Worm (Caenorhabditis elegans): ENCODE measurements around the gene ins-1.
A peak's percentile ranks its signal among the peaks of the same experiment; 100 is the strongest.

The ins-1 gene

DNA sequence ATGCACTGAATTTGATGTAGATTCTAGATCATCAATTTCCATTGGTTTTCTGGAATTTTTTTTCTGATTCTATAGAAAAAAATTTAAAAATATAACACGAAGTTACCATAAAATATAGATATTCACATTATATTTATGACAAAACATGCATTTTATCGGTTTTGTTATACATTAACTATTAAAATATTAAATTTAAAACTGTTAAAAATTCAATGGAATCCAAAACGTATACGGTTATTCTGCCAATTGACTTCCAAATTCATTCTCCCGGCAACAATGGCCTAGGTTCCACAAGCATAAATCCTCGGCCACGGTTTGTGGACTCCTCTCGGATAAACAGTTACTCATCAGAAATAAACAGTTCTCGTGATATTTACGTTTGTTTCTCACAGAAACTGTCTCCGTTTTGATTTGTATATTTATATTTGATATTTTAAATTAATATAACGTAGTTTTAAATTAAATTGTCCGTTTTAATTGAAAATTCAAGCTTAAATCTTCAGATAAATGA lies 47.2 kb downstream of the ins-1 start, which contains the start of the genes F01D4.5 and ced-5 (continued):
- TF ChIP-seq ztf-18 (tag; optimal IDR thresholded peaks at IDR 0.05), result peak; percentile 27
- peak; percentile 68 for TF ChIP-seq mcd-1 (GFP tag; IDR thresholded peaks at IDR 0.05)
- no peak for TF ChIP-seq fkh-3 (tag; optimal IDR thresholded peaks at IDR 0.05)
- TF ChIP-seq ccch-3 (GFP tag; optimal IDR thresholded peaks at IDR 0.05), result peak; percentile 93
- peak; percentile 83 for TF ChIP-seq aptf-2 (GFP tag; conservative IDR thresholded peaks at IDR 0.05)
- TF ChIP-seq ztf-25 (GFP tag; IDR thresholded peaks at IDR 0.05), result no peak
- no peak for TF ChIP-seq snpc-3.4 (tag; optimal IDR thresholded peaks at IDR 0.05)
- TF ChIP-seq xnd-1 (tag; optimal IDR thresholded peaks at IDR 0.05), result no peak
- peak; percentile 79; the same call in 1 of the 2 replicates for TF ChIP-seq let-526 (GFP tag; IDR thresholded peaks at IDR 0.05)
- no peak for TF ChIP-seq gei-17 (GFP tag; optimal IDR thresholded peaks at IDR 0.05)
- no peak for TF ChIP-seq Y53F4B.3 (GFP tag; IDR thresholded peaks at IDR 0.05)
- peak in 1 of 3 experiments; percentile 54 for TF ChIP-seq lin-35 (GFP tag; optimal IDR thresholded peaks at IDR 0.05)
- no peak for TF ChIP-seq nhr-27 (tag; optimal IDR thresholded peaks at IDR 0.05)
- no peak for TF ChIP-seq rpc-1 (optimal IDR thresholded peaks at IDR 0.05)
- no peak for TF ChIP-seq rpc-1 (tag; optimal IDR thresholded peaks at IDR 0.05)
- no peak for TF ChIP-seq egl-18 (GFP tag; IDR thresholded peaks at IDR 0.05)
- peak; percentile 62; the same call in 1 of the 2 replicates for TF ChIP-seq hmg-20 (GFP tag; IDR thresholded peaks at IDR 0.05)
- TF ChIP-seq tbx-9 (tag; optimal IDR thresholded peaks at IDR 0.05; ENCODE audit: borderline replicate concordance), result no peak
- no peak for TF ChIP-seq madf-3 (GFP tag; IDR thresholded peaks at IDR 0.05)
- no peak for TF ChIP-seq sdz-38 (tag; optimal IDR thresholded peaks at IDR 0.05)
- TF ChIP-seq egrh-3 (GFP tag; IDR thresholded peaks at IDR 0.05), result no peak
- TF ChIP-seq zim-3 (tag; optimal IDR thresholded peaks at IDR 0.05), result no peak
- no peak; the same call in 1 of the 2 replicates for TF ChIP-seq pbrm-1 (GFP tag; IDR thresholded peaks at IDR 0.05)
- TF ChIP-seq F10E7.11 (tag; optimal IDR thresholded peaks at IDR 0.05), result no peak
- TF ChIP-seq hlh-26 (GFP tag; conservative IDR thresholded peaks at IDR 0.05), result no peak
- no peak for TF ChIP-seq C06A6.2 (GFP tag; conservative IDR thresholded peaks at IDR 0.05)
- TF ChIP-seq snpc-1.3 (tag; optimal IDR thresholded peaks at IDR 0.05; ENCODE audit: insufficient read depth), result no peak
- no peak for TF ChIP-seq mxl-1 (tag; optimal IDR thresholded peaks at IDR 0.05)
- TF ChIP-seq B0336.3 (GFP tag; IDR thresholded peaks at IDR 0.05), result no peak
- no peak for TF ChIP-seq ztf-6 (GFP tag; IDR thresholded peaks at IDR 0.05)
- TF ChIP-seq hlh-12 (tag; optimal IDR thresholded peaks at IDR 0.05), result no peak
- TF ChIP-seq nhr-90 (tag; optimal IDR thresholded peaks at IDR 0.05), result no peak
- no peak for TF ChIP-seq Y53G8AR.9 (GFP tag; conservative IDR thresholded peaks at IDR 0.05)
- peak; percentile 81 for TF ChIP-seq madf-6 (GFP tag; IDR thresholded peaks at IDR 0.05)
- TF ChIP-seq chd-7 (tag; optimal IDR thresholded peaks at IDR 0.05), result peak; percentile 56
- TF ChIP-seq die-1 (tag; optimal IDR thresholded peaks at IDR 0.05), result no peak
- TF ChIP-seq athp-1 (tag; optimal IDR thresholded peaks at IDR 0.05), result no peak
- TF ChIP-seq cebp-1 (GFP tag; IDR thresholded peaks at IDR 0.05), result no peak
- TF ChIP-seq cebp-1 (tag; optimal IDR thresholded peaks at IDR 0.05), result peak; percentile 61
- TF ChIP-seq D2030.7 (GFP tag; IDR thresholded peaks at IDR 0.05), result peak; percentile 43; the same call in 1 of the 2 replicates
- 0 out of 2 replicates have a peak, but pooled peaks have one; percentile 21 for TF ChIP-seq hmg-1.2 (GFP tag; IDR thresholded peaks at IDR 0.05)
- peak; percentile 84 for TF ChIP-seq akir-1 (GFP tag; optimal IDR thresholded peaks at IDR 0.05)
- no peak for TF ChIP-seq F39B2.1 (GFP tag; IDR thresholded peaks at IDR 0.05)
- no peak for TF ChIP-seq efl-1 (GFP tag; optimal IDR thresholded peaks at IDR 0.05)
- TF ChIP-seq Y56A3A.18 (GFP tag; IDR thresholded peaks at IDR 0.05), result no peak
- TF ChIP-seq lsy-27 (tag; optimal IDR thresholded peaks at IDR 0.05; ENCODE audit: borderline replicate concordance, insufficient read depth), result no peak
- TF ChIP-seq K12H6.12 (tag; optimal IDR thresholded peaks at IDR 0.05), result peak; percentile 74
- TF ChIP-seq T07F8.4 (tag; optimal IDR thresholded peaks at IDR 0.05), result no peak
- TF ChIP-seq Y95B8A.8 (GFP tag; IDR thresholded peaks at IDR 0.05), result no peak
